Worm (Caenorhabditis elegans): ENCODE measurements around the gene C25H3.16.

Gene C25H3.16

ce11 chrII:5696218-5696617, 30.1 kb downstream of the C25H3.16 start:
- TF ChIP-seq skn-1 (tag; optimal IDR thresholded peaks at IDR 0.05) (no peak), nhr-76 (tag; optimal IDR thresholded peaks at IDR 0.05) (no peak), nhr-71 (tag; optimal IDR thresholded peaks at IDR 0.05) (no peak)

ce11 chrII:5697338-5697737, 31.2 kb downstream of the C25H3.16 start:
- TF ChIP-seq nhr-28 (tag; optimal IDR thresholded peaks at IDR 0.05) (no peak), unc-98 (GFP tag; IDR thresholded peaks at IDR 0.05) (no peak), nhr-76 (tag; optimal IDR thresholded peaks at IDR 0.05) (no peak), hpl-2 (GFP tag; optimal IDR thresholded peaks at IDR 0.05) (no peak), zag-1 (tag; optimal IDR thresholded peaks at IDR 0.05) (no peak), tbx-2 (tag; optimal IDR thresholded peaks at IDR 0.05) (no peak), elt-3 (tag; optimal IDR thresholded peaks at IDR 0.05) (no peak), hlh-4 (tag; optimal IDR thresholded peaks at IDR 0.05) (no peak)

- TF ChIP-seq lin-35 (GFP tag; optimal IDR thresholded peaks at IDR 0.05) (peak; percentile 27 to 72), elt-3 (tag; optimal IDR thresholded peaks at IDR 0.05) (peak in 2 of 6 experiments; percentile 51 to 85), C04F5.9 (tag; optimal IDR thresholded peaks at IDR 0.05) (no peak), unc-98 (GFP tag; IDR thresholded peaks at IDR 0.05) (no peak), C16A3.4 (tag; optimal IDR thresholded peaks at IDR 0.05) (peak; percentile 50), fkh-10 (GFP tag; optimal IDR thresholded peaks at IDR 0.05) (no peak), unc-62 (GFP tag; optimal IDR thresholded peaks at IDR 0.05) (no peak), mdl-1 (tag; optimal IDR thresholded peaks at IDR 0.05) (peak in 1 of 2 experiments; percentile 26), swsn-7 (tag; optimal IDR thresholded peaks at IDR 0.05) (peak; percentile 25), nhr-11 (tag; optimal IDR thresholded peaks at IDR 0.05) (peak; percentile 36), hlh-17 (GFP tag; optimal IDR thresholded peaks at IDR 0.05; ENCODE audit: borderline replicate concordance) (no peak), snu-23 (GFP tag; optimal IDR thresholded peaks at IDR 0.05) (peak; percentile 77), mab-9 (GFP tag; IDR thresholded peaks at IDR 0.05) (no peak), pag-3 (tag; optimal IDR thresholded peaks at IDR 0.05; ENCODE audit: borderline replicate concordance, insufficient read depth) (peak; percentile 81), mep-1 (tag; optimal IDR thresholded peaks at IDR 0.05) (peak; percentile 52), fkh-8 (tag; optimal IDR thresholded peaks at IDR 0.05) (peak; percentile 19), ztf-11 (tag; optimal IDR thresholded peaks at IDR 0.05) (no peak), rnt-1 (tag; optimal IDR thresholded peaks at IDR 0.05) (peak; percentile 57), F16B12.6 (tag; optimal IDR thresholded peaks at IDR 0.05) (no peak), nhr-28 (tag; optimal IDR thresholded peaks at IDR 0.05) (no peak), grh-1 (GFP tag; IDR thresholded peaks at IDR 0.05) (no peak), sox-4 (tag; optimal IDR thresholded peaks at IDR 0.05) (no peak), vab-15 (tag; optimal IDR thresholded peaks at IDR 0.05) (peak; percentile 46), lin-39 (tag; optimal IDR thresholded peaks at IDR 0.05) (no peak), lin-13 (GFP tag; optimal IDR thresholded peaks at IDR 0.05) (peak; percentile 57), zip-4 (GFP tag; optimal IDR thresholded peaks at IDR 0.05) (no peak), sptf-1 (tag; optimal IDR thresholded peaks at IDR 0.05) (no peak), aly-2 (tag; optimal IDR thresholded peaks at IDR 0.05) (no peak), Y116A8C.19 (tag; optimal IDR thresholded peaks at IDR 0.05; ENCODE audit: borderline replicate concordance) (no peak), lsy-2 (tag; optimal IDR thresholded peaks at IDR 0.05) (peak; percentile 44 to 55), skn-1 (tag; optimal IDR thresholded peaks at IDR 0.05) (peak; percentile 4), ztf-4 (tag; optimal IDR thresholded peaks at IDR 0.05) (peak; percentile 35), unc-130 (tag; optimal IDR thresholded peaks at IDR 0.05) (peak; percentile 81), zag-1 (tag; optimal IDR thresholded peaks at IDR 0.05) (no peak), dpl-1 (GFP tag; optimal IDR thresholded peaks at IDR 0.05) (peak in 2 of 3 experiments; percentile 23 to 44), lin-14 (GFP tag; optimal IDR thresholded peaks at IDR 0.05) (peak; percentile 85), efl-3 (GFP tag; optimal IDR thresholded peaks at IDR 0.05) (no peak), nhr-19 (GFP tag; conservative IDR thresholded peaks at IDR 0.05) (peak; percentile 82), C34B4.2 (tag; optimal IDR thresholded peaks at IDR 0.05) (no peak), nhr-12 (tag; optimal IDR thresholded peaks at IDR 0.05) (no peak), pax-3 (tag; optimal IDR thresholded peaks at IDR 0.05) (no peak), nhr-71 (tag; optimal IDR thresholded peaks at IDR 0.05) (peak; percentile 88), nhr-20 (tag; optimal IDR thresholded peaks at IDR 0.05) (peak; percentile 77), hpl-2 (GFP tag; optimal IDR thresholded peaks at IDR 0.05) (no peak), tbx-2 (tag; optimal IDR thresholded peaks at IDR 0.05) (peak; percentile 57)
Observed at ce11 chrII:5698254-5698653, 32.2 kb downstream of the C25H3.16 start.

Measured in whole organism, L1 larva.